Fruit fly (Drosophila melanogaster): ENCODE results near the gene Mgat4a.

Mgat4a gene

dm6 chr3L:14755951-14756723 is 5.7 kb upstream of the Mgat4a start:
- TF ChIP-seq tai (GFP tag; optimal IDR thresholded peaks at IDR 0.05) (peak; percentile 68), ey (GFP tag; optimal IDR thresholded peaks at IDR 0.05) (peak; percentile 88), Hr78 (GFP tag; optimal IDR thresholded peaks at IDR 0.05) (no peak), Myc (optimal IDR thresholded peaks at IDR 0.05) (no peak), usp (GFP tag; optimal IDR thresholded peaks at IDR 0.05) (no peak), Dif (GFP tag; optimal IDR thresholded peaks at IDR 0.05; ENCODE audit: partially characterized antibody) (peak; percentile 99), Abd-B (GFP tag; optimal IDR thresholded peaks at IDR 0.05) (no peak), dmrt93B (GFP tag; optimal IDR thresholded peaks at IDR 0.05) (peak; percentile 84), dsf (GFP tag; optimal IDR thresholded peaks at IDR 0.05; ENCODE audit: borderline replicate concordance) (peak; percentile 50), foxo (GFP tag; optimal IDR thresholded peaks at IDR 0.05) (peak; percentile 29 to 88), h (GFP tag; optimal IDR thresholded peaks at IDR 0.05) (peak; percentile 89), lola (GFP tag; optimal IDR thresholded peaks at IDR 0.05) (peak; percentile 26), fru (GFP tag; optimal IDR thresholded peaks at IDR 0.05) (peak; percentile 84), psq (GFP tag; optimal IDR thresholded peaks at IDR 0.05) (peak; percentile 75), jim (GFP tag; optimal IDR thresholded peaks at IDR 0.05) (no peak), Hnf4 (GFP tag; optimal IDR thresholded peaks at IDR 0.05) (peak; percentile 68), br (GFP tag; optimal IDR thresholded peaks at IDR 0.05) (peak; percentile 74), HLH106 (tag; optimal IDR thresholded peaks at IDR 0.05) (peak; percentile 88), brk (GFP tag; optimal IDR thresholded peaks at IDR 0.05) (peak; percentile 53), Mio (GFP tag; optimal IDR thresholded peaks at IDR 0.05) (peak; percentile 21), Dfd (GFP tag; optimal IDR thresholded peaks at IDR 0.05) (peak; percentile 44), GATAd (GFP tag; optimal IDR thresholded peaks at IDR 0.05) (peak; percentile 12), Sp1 (GFP tag; optimal IDR thresholded peaks at IDR 0.05) (peak; percentile 85), Rel (GFP tag; optimal IDR thresholded peaks at IDR 0.05) (peak; percentile 63), Rel (tag; optimal IDR thresholded peaks at IDR 0.05) (peak; percentile 39), pan (optimal IDR thresholded peaks at IDR 0.05) (no peak), CG9705 (GFP tag; optimal IDR thresholded peaks at IDR 0.05) (peak; percentile 76), CG32264 (GFP tag; optimal IDR thresholded peaks at IDR 0.05) (peak; percentile 16), dl (GFP tag; optimal IDR thresholded peaks at IDR 0.05; ENCODE audit: insufficient read depth in 1 of 2, partially characterized antibody in 2 of 2) (peak; percentile 97 to 98), OdsH (GFP tag; optimal IDR thresholded peaks at IDR 0.05) (peak; percentile 84), rgr (GFP tag; optimal IDR thresholded peaks at IDR 0.05) (peak; percentile 81), Vsx2 (GFP tag; optimal IDR thresholded peaks at IDR 0.05; ENCODE audit: partially characterized antibody) (peak; percentile 97), woc (GFP tag; optimal IDR thresholded peaks at IDR 0.05) (peak; percentile 80), N (GFP tag; optimal IDR thresholded peaks at IDR 0.05) (no peak), sv (GFP tag; optimal IDR thresholded peaks at IDR 0.05) (peak; percentile 75), Hr83 (GFP tag; optimal IDR thresholded peaks at IDR 0.05; ENCODE audit: poor library complexity, severe bottlenecking) (peak; percentile 78), CrebA (GFP tag; optimal IDR thresholded peaks at IDR 0.05; ENCODE audit: borderline replicate concordance) (peak; percentile 88), Jra (GFP tag; optimal IDR thresholded peaks at IDR 0.05) (no peak), sage (GFP tag; optimal IDR thresholded peaks at IDR 0.05) (no peak)

- no peak for TF ChIP-seq GATAd (GFP tag; optimal IDR thresholded peaks at IDR 0.05)
- peak; percentile 85 for TF ChIP-seq sv (GFP tag; optimal IDR thresholded peaks at IDR 0.05)
- peak; percentile 56 for TF ChIP-seq Mio (GFP tag; optimal IDR thresholded peaks at IDR 0.05)
- TF ChIP-seq Vsx2 (GFP tag; optimal IDR thresholded peaks at IDR 0.05; ENCODE audit: partially characterized antibody), result peak; percentile 92
- TF ChIP-seq fru (GFP tag; optimal IDR thresholded peaks at IDR 0.05), result peak; percentile 90
- TF ChIP-seq dl (GFP tag; optimal IDR thresholded peaks at IDR 0.05; ENCODE audit: insufficient read depth in 1 of 2, partially characterized antibody in 2 of 2), result peak; percentile 82 to 95
- TF ChIP-seq Dif (GFP tag; optimal IDR thresholded peaks at IDR 0.05; ENCODE audit: partially characterized antibody), result peak; percentile 97
- no peak for TF ChIP-seq Myc (optimal IDR thresholded peaks at IDR 0.05)
- no peak for TF ChIP-seq Rel (GFP tag; optimal IDR thresholded peaks at IDR 0.05)
- TF ChIP-seq Rel (tag; optimal IDR thresholded peaks at IDR 0.05), result peak; percentile 36
- TF ChIP-seq sage (GFP tag; optimal IDR thresholded peaks at IDR 0.05), result peak; percentile 84
- TF ChIP-seq Dfd (GFP tag; optimal IDR thresholded peaks at IDR 0.05), result no peak
- TF ChIP-seq rgr (GFP tag; optimal IDR thresholded peaks at IDR 0.05), result peak; percentile 93
- peak; percentile 93 for TF ChIP-seq h (GFP tag; optimal IDR thresholded peaks at IDR 0.05)
- no peak for TF ChIP-seq CrebA (GFP tag; optimal IDR thresholded peaks at IDR 0.05; ENCODE audit: borderline replicate concordance)
- TF ChIP-seq foxo (GFP tag; optimal IDR thresholded peaks at IDR 0.05), result peak in 1 of 2 experiments; percentile 94
- peak; percentile 78 for TF ChIP-seq psq (GFP tag; optimal IDR thresholded peaks at IDR 0.05)
- TF ChIP-seq br (GFP tag; optimal IDR thresholded peaks at IDR 0.05), result peak; percentile 84
- TF ChIP-seq N (GFP tag; optimal IDR thresholded peaks at IDR 0.05), result no peak
- TF ChIP-seq usp (GFP tag; optimal IDR thresholded peaks at IDR 0.05), result no peak
- TF ChIP-seq Abd-B (GFP tag; optimal IDR thresholded peaks at IDR 0.05), result no peak
- TF ChIP-seq brk (GFP tag; optimal IDR thresholded peaks at IDR 0.05), result no peak
- TF ChIP-seq dsf (GFP tag; optimal IDR thresholded peaks at IDR 0.05; ENCODE audit: borderline replicate concordance), result no peak
- peak; percentile 86 for TF ChIP-seq OdsH (GFP tag; optimal IDR thresholded peaks at IDR 0.05)
- TF ChIP-seq Sp1 (GFP tag; optimal IDR thresholded peaks at IDR 0.05), result peak; percentile 85
- peak; percentile 65 for TF ChIP-seq jim (GFP tag; optimal IDR thresholded peaks at IDR 0.05)
- TF ChIP-seq woc (GFP tag; optimal IDR thresholded peaks at IDR 0.05), result peak; percentile 7
- peak; percentile 63 for TF ChIP-seq Hr83 (GFP tag; optimal IDR thresholded peaks at IDR 0.05; ENCODE audit: poor library complexity, severe bottlenecking)
- peak; percentile 89 for TF ChIP-seq ey (GFP tag; optimal IDR thresholded peaks at IDR 0.05)
- TF ChIP-seq Hnf4 (GFP tag; optimal IDR thresholded peaks at IDR 0.05), result peak; percentile 89
- TF ChIP-seq CG32264 (GFP tag; optimal IDR thresholded peaks at IDR 0.05), result peak; percentile 69
- peak; percentile 87 for TF ChIP-seq HLH106 (tag; optimal IDR thresholded peaks at IDR 0.05)
- TF ChIP-seq Jra (GFP tag; optimal IDR thresholded peaks at IDR 0.05), result peak; percentile 1
- TF ChIP-seq lola (GFP tag; optimal IDR thresholded peaks at IDR 0.05), result no peak
- TF ChIP-seq tai (GFP tag; optimal IDR thresholded peaks at IDR 0.05), result peak; percentile 68
- TF ChIP-seq dmrt93B (GFP tag; optimal IDR thresholded peaks at IDR 0.05), result peak; percentile 77
- peak; percentile 17 for TF ChIP-seq pan (optimal IDR thresholded peaks at IDR 0.05)
Measured at dm6 chr3L:14756724-14757463, 4.9 kb upstream of the Mgat4a start.
